Worm (Caenorhabditis elegans) whole organism, L4 larva: ENCODE data around the gene eat-4.
A peak's percentile ranks its signal among the peaks of the same experiment; 100 is the strongest.

Source experiments
- F44E2.7 ChIP-seq: fragments of 200-800 bp; sonication (Bioruptor generic); IDR thresholded peaks from 2 replicates; pipeline ENCODE4 v2.1.2; 2022; ENCODE audit warnings: missing genetic modification characterization, missing compliant biosample characterization
- F49E8.2 ChIP-seq: sonication (generic microtip); optimal IDR thresholded peaks from 2 replicates; lab custom pipeline; 2016; ENCODE audit warnings: missing compliant biosample characterization, mild to moderate bottlenecking, missing genetic modification characterization, borderline replicate concordance
- Y75B8A.6 ChIP-seq: fragments of 200-800 bp; sonication (Bioruptor generic); IDR thresholded peaks from 2 replicates; pipeline ENCODE4 v1.3.6; 2022; ENCODE audit warnings: missing genetic modification reagents, missing genetic modification characterization, missing compliant biosample characterization
- aha-1 ChIP-seq: fragments of 150-350 bp; peaks from one replicate; lab custom pipeline; 2014; ENCODE audit warnings: missing biosample characterization, missing genetic modification characterization
- arid-1 ChIP-seq: fragments of 200-800 bp; sonication (Bioruptor generic); conservative IDR thresholded peaks from 2 replicates; pipeline ENCODE4 v1.3.6; 2022; ENCODE audit warnings: missing genetic modification reagents, missing genetic modification characterization, missing compliant biosample characterization
- ceh-82 ChIP-seq: sonication (generic microtip); optimal IDR thresholded peaks from 2 replicates; lab custom pipeline; 2017; ENCODE audit warnings: missing biosample characterization, missing genetic modification characterization
- ces-1 ChIP-seq: fragments of 150-350 bp; sonication (generic microtip); optimal IDR thresholded peaks from 4 replicates; lab custom pipeline; 2014; ENCODE audit warnings: missing biosample characterization, missing genetic modification reagents, missing genetic modification characterization
- ctbp-1 ChIP-seq: fragments of 200-800 bp; sonication (Bioruptor generic); IDR thresholded peaks from 2 replicates; pipeline ENCODE4 v1.3.6; 2022; ENCODE audit warnings: missing genetic modification reagents, missing genetic modification characterization, missing compliant biosample characterization
- daf-12 ChIP-seq: fragments of 150-350 bp; optimal IDR thresholded peaks from 2 replicates; lab custom pipeline; 2014; ENCODE audit warnings: missing biosample characterization, missing genetic modification reagents, missing genetic modification characterization
- daf-16 ChIP-seq, 3 experiments: sonication (generic microtip); optimal IDR thresholded peaks; 2 replicates each; lab custom pipeline; 2016 to 2017; ENCODE audit warnings: missing genetic modification characterization in 3 of 3, missing genetic modification reagents in 3 of 3, mild to moderate bottlenecking in 2 of 3, missing compliant biosample characterization in 2 of 3, missing biosample characterization in 1 of 3, moderate library complexity in 1 of 3
- daf-8 ChIP-seq: fragments of 200-800 bp; sonication (Bioruptor generic); IDR thresholded peaks from 2 replicates; pipeline ENCODE4 v1.3.6; 2022; ENCODE audit warnings: missing genetic modification characterization, missing compliant biosample characterization
- dmd-6 ChIP-seq: fragments of 200-800 bp; sonication (Bioruptor generic); IDR thresholded peaks from 2 replicates; pipeline ENCODE4 v1.3.6; 2022; ENCODE audit warnings: missing genetic modification reagents, missing genetic modification characterization, missing compliant biosample characterization
- dmd-8 ChIP-seq: fragments of 200-800 bp; sonication (Bioruptor generic); IDR thresholded peaks from 2 replicates; pipeline ENCODE4 v1.3.6; 2022; ENCODE audit warnings: missing genetic modification characterization, missing compliant biosample characterization
- duxl-1 ChIP-seq: sonication (generic microtip); optimal IDR thresholded peaks from 2 replicates; lab custom pipeline; 2016; ENCODE audit warnings: mild to moderate bottlenecking, missing genetic modification characterization, moderate library complexity, missing compliant biosample characterization; ENCODE audit not compliant: poor library complexity
- egl-27 ChIP-seq: sonication (generic microtip); optimal IDR thresholded peaks from 3 replicates; lab custom pipeline; 2017; ENCODE audit warnings: missing biosample characterization, missing genetic modification reagents, missing genetic modification characterization
- egl-43 ChIP-seq: fragments of 200-800 bp; sonication (Bioruptor generic); IDR thresholded peaks from 2 replicates; pipeline ENCODE4 v1.3.6; 2022; ENCODE audit warnings: missing genetic modification reagents, missing genetic modification characterization, missing compliant biosample characterization
- fkh-10 ChIP-seq: fragments of 150-350 bp; optimal IDR thresholded peaks from 2 replicates; lab custom pipeline; 2014; ENCODE audit warnings: missing biosample characterization, missing genetic modification reagents, missing genetic modification characterization
- hlh-30 ChIP-seq: sonication (generic microtip); optimal IDR thresholded peaks from 2 replicates; lab custom pipeline; 2017; ENCODE audit warnings: antibody characterized with exemption, mild to moderate bottlenecking, missing genetic modification characterization, missing compliant biosample characterization; ENCODE audit not compliant: insufficient read depth
- lin-1 ChIP-seq: fragments of 200-800 bp; sonication (Bioruptor generic); IDR thresholded peaks from 2 replicates; pipeline ENCODE4 v1.3.6; 2022; ENCODE audit warnings: missing genetic modification reagents, missing genetic modification characterization, missing compliant biosample characterization
- lin-13 ChIP-seq: fragments of 150-350 bp; optimal IDR thresholded peaks from 2 replicates; lab custom pipeline; 2014; ENCODE audit warnings: missing biosample characterization, missing genetic modification reagents, missing genetic modification characterization
- lsy-2 ChIP-seq, 2 experiments: fragments of 150-350 bp in 1 of 2; sonication (generic microtip) in 1 of 2; optimal IDR thresholded peaks; 2 replicates each; lab custom pipeline; 2014 to 2017; ENCODE audit warnings: missing biosample characterization in 2 of 2, missing genetic modification characterization in 2 of 2
- madf-9 ChIP-seq: fragments of 200-800 bp; sonication (Bioruptor generic); conservative IDR thresholded peaks from 2 replicates; pipeline ENCODE4 v1.3.6; 2022; ENCODE audit warnings: missing genetic modification reagents, missing genetic modification characterization, missing compliant biosample characterization
- mxl-2 ChIP-seq: fragments of 200-800 bp; sonication (Bioruptor generic); conservative IDR thresholded peaks from 2 replicates; pipeline ENCODE4 v1.3.6; 2022; ENCODE audit warnings: missing genetic modification reagents, missing genetic modification characterization, missing compliant biosample characterization
- mxl-3 ChIP-seq: fragments of 200-800 bp; sonication (Bioruptor generic); optimal IDR thresholded peaks from 2 replicates; lab custom pipeline; 2018; ENCODE audit warnings: mild to moderate bottlenecking, missing genetic modification characterization, missing compliant biosample characterization
- nhr-102 ChIP-seq: sonication (generic microtip); optimal IDR thresholded peaks from 2 replicates; lab custom pipeline; 2016; ENCODE audit warnings: mild to moderate bottlenecking, missing genetic modification characterization, moderate library complexity, missing compliant biosample characterization
- nhr-11 ChIP-seq: fragments of 150-350 bp; optimal IDR thresholded peaks from 2 replicates; lab custom pipeline; 2014; ENCODE audit warnings: missing biosample characterization, missing genetic modification characterization
- nhr-41 ChIP-seq: fragments of 200-800 bp; sonication (Bioruptor generic); IDR thresholded peaks from 2 replicates; pipeline ENCODE4 v1.3.6; 2022; ENCODE audit warnings: missing genetic modification reagents, missing genetic modification characterization, missing compliant biosample characterization
- nhr-76 ChIP-seq: fragments of 150-350 bp; optimal IDR thresholded peaks from 2 replicates; lab custom pipeline; 2014; ENCODE audit warnings: missing biosample characterization, missing genetic modification characterization
- nhr-77 ChIP-seq: fragments of 150-350 bp; optimal IDR thresholded peaks from 2 replicates; lab custom pipeline; 2014; ENCODE audit warnings: missing biosample characterization, missing genetic modification characterization
- php-3 ChIP-seq: fragments of 200-800 bp; sonication (Bioruptor generic); IDR thresholded peaks from 2 replicates; pipeline ENCODE4 v1.3.6; 2022; ENCODE audit warnings: missing genetic modification reagents, missing genetic modification characterization, missing compliant biosample characterization
- skn-1 ChIP-seq: fragments of 150-350 bp; optimal IDR thresholded peaks from 2 replicates; lab custom pipeline; 2014; ENCODE audit warnings: missing biosample characterization, missing genetic modification characterization
- tra-1 ChIP-seq: fragments of 200-800 bp; sonication (Bioruptor generic); IDR thresholded peaks from 2 replicates; pipeline ENCODE4 v1.3.6; 2022; ENCODE audit warnings: missing genetic modification reagents, missing genetic modification characterization, missing compliant biosample characterization
- unc-130 ChIP-seq: sonication (generic microtip); optimal IDR thresholded peaks from 2 replicates; lab custom pipeline; 2016; ENCODE audit warnings: missing genetic modification reagents, missing genetic modification characterization, missing compliant biosample characterization
- unc-39 ChIP-seq: sonication (generic microtip); optimal IDR thresholded peaks from 2 replicates; lab custom pipeline; 2017; ENCODE audit warnings: missing biosample characterization, missing genetic modification characterization
- unc-62 ChIP-seq, 3 experiments: fragments of 150-350 bp in 1 of 3; sonication (generic microtip); optimal IDR thresholded peaks in 2 of 3; peaks in 1 of 3; 1 replicate in 1 of 3; 2 replicates in 2 of 3; lab custom pipeline; 2014 to 2017; ENCODE audit warnings: missing biosample characterization in 3 of 3, missing genetic modification characterization in 3 of 3, missing genetic modification reagents in 3 of 3, missing genotype in 1 of 3
- zip-11 ChIP-seq: fragments of 200-800 bp; sonication (Bioruptor generic); IDR thresholded peaks from 2 replicates; pipeline ENCODE4 v1.3.6; 2022; ENCODE audit warnings: missing genetic modification characterization, missing compliant biosample characterization

eat-4 gene

ce11 chrIII:9149132-9149531 lies 12.4 kb downstream of the eat-4 start:
- TF ChIP-seq egl-43 (GFP tag; lab: Robert Waterston, UW) (no peak), dmd-6 (GFP tag; lab: Robert Waterston, UW) (no peak), arid-1 (GFP tag; lab: Robert Waterston, UW) (no peak), aha-1 (peak; percentile 90), tra-1 (GFP tag; lab: Robert Waterston, UW) (no peak), Y75B8A.6 (GFP tag; lab: Robert Waterston, UW) (no peak)
- TF ChIP-seq, all 104 proteins: peak for 1

- TF ChIP-seq dmd-8 (GFP tag; lab: Robert Waterston, UW): no peak
- peak; percentile 19 for TF ChIP-seq aha-1
Measured at ce11 chrIII:9151782-9152181, 15.1 kb downstream of the eat-4 start.

- TF ChIP-seq nhr-102 (tag; lab: Kevin White, UChicago) (no peak), hlh-30 (peak; percentile 27), daf-16 (GFP tag; optimal IDR thresholded peaks at IDR 0.05; lab: Kevin White, UChicago) (peak in 1 of 2 experiments; percentile 9), daf-16 (tag; optimal IDR thresholded peaks at IDR 0.05; lab: Kevin White, UChicago) (no peak), nhr-11 (tag; lab: Kevin White, UChicago) (peak; percentile 17)
Measured at ce11 chrIII:9152950-9153349, 16.3 kb downstream of the eat-4 start.

ce11 chrIII:9153809-9154208 lies 17.1 kb downstream of the eat-4 start, which contains the start of gene nhl-1:
nhl-1 (minus strand) TSS chrIII:9153909.
- TF ChIP-seq ctbp-1 (GFP tag; lab: Robert Waterston, UW) (no peak), lin-13 (GFP tag; lab: Kevin White, UChicago) (no peak), dmd-6 (GFP tag; lab: Robert Waterston, UW) (no peak), lin-1 (no peak), unc-130 (GFP tag; lab: Kevin White, UChicago) (no peak), nhr-77 (tag; lab: Kevin White, UChicago) (no peak), fkh-10 (no peak), daf-8 (no peak), egl-27 (tag; lab: Kevin White, UChicago) (no peak), nhr-76 (tag; lab: Kevin White, UChicago) (no peak), ces-1 (no peak), mxl-2 (no peak), zip-11 (GFP tag; lab: Robert Waterston, UW) (no peak), mxl-3 (no peak), daf-12 (tag; lab: Kevin White, UChicago) (no peak), ceh-82 (tag; lab: Kevin White, UChicago) (no peak), F49E8.2 (tag; lab: Kevin White, UChicago) (no peak), unc-39 (no peak), skn-1 (no peak), madf-9 (GFP tag; lab: Robert Waterston, UW) (no peak)

- TF ChIP-seq php-3 (GFP tag; lab: Robert Waterston, UW): no peak
- no peak for TF ChIP-seq unc-62 (GFP tag; optimal IDR thresholded peaks at IDR 0.05 in 1 of 2; lab: Kevin White, UChicago)
- no peak for TF ChIP-seq unc-62 (tag; optimal IDR thresholded peaks at IDR 0.05; lab: Kevin White, UChicago)
- TF ChIP-seq F44E2.7 (GFP tag; lab: Robert Waterston, UW): no peak
- TF ChIP-seq duxl-1 (tag; lab: Kevin White, UChicago): no peak
- TF ChIP-seq lsy-2 (tag; optimal IDR thresholded peaks at IDR 0.05; lab: Kevin White, UChicago): no peak
- TF ChIP-seq nhr-41 (GFP tag; lab: Robert Waterston, UW): no peak
Measured at ce11 chrIII:9154766-9155165, 18.1 kb downstream of the eat-4 start, which contains the start of gene irld-34. irld-34 (plus strand) TSS chrIII:9155066.
